Fruit fly (Drosophila melanogaster): Measurements from ENCODE around the gene CG32669.

CG32669 gene

dm6 chrX:10801033-10801432 is 43.8 kb downstream of the CG32669 start (continued):
- TF ChIP-seq CG6254 (GFP tag; optimal IDR thresholded peaks at IDR 0.05), result no peak
- no peak for TF ChIP-seq NK7.1 (GFP tag; optimal IDR thresholded peaks at IDR 0.05)
- no peak for TF ChIP-seq CG31441 (GFP tag; IDR thresholded peaks at IDR 0.05)
- no peak for TF ChIP-seq caup (GFP tag; optimal IDR thresholded peaks at IDR 0.05; ENCODE audit: severe bottlenecking)
- TF ChIP-seq Ets97D (GFP tag; optimal IDR thresholded peaks at IDR 0.05), result no peak
- TF ChIP-seq CG2678 (tag; optimal IDR thresholded peaks at IDR 0.05), result no peak
- TF ChIP-seq sens-2 (GFP tag; IDR thresholded peaks at IDR 0.05), result no peak
- TF ChIP-seq C15 (GFP tag; IDR thresholded peaks at IDR 0.05), result no peak
- TF ChIP-seq mam (GFP tag; optimal IDR thresholded peaks at IDR 0.05), result no peak
- TF ChIP-seq sqz (GFP tag; optimal IDR thresholded peaks at IDR 0.05), result peak; percentile 74
- TF ChIP-seq CG18262 (tag; optimal IDR thresholded peaks at IDR 0.05), result no peak
- TF ChIP-seq bsh (GFP tag; optimal IDR thresholded peaks at IDR 0.05), result peak in 1 of 2 experiments; percentile 36
- TF ChIP-seq slp2 (GFP tag; optimal IDR thresholded peaks at IDR 0.05), result no peak
- TF ChIP-seq pros (GFP tag; optimal IDR thresholded peaks at IDR 0.05), result peak; percentile 84
- no peak for TF ChIP-seq CG33213 (GFP tag; optimal IDR thresholded peaks at IDR 0.05)
- no peak for TF ChIP-seq CG16779 (GFP tag; IDR thresholded peaks at IDR 0.05)
- TF ChIP-seq CG17361 (GFP tag; IDR thresholded peaks at IDR 0.05), result no peak
- no peak for TF ChIP-seq CG7271 (tag; optimal IDR thresholded peaks at IDR 0.05)
- peak; percentile 79 for TF ChIP-seq CG4360 (GFP tag; IDR thresholded peaks at IDR 0.05)
- TF ChIP-seq CG8944 (GFP tag; optimal IDR thresholded peaks at IDR 0.05), result no peak
- 0 out of 4 replicates have a peak, but pooled peaks have one; percentile 20 for TF ChIP-seq chinmo (GFP tag; IDR thresholded peaks at IDR 0.05; ENCODE audit: partially characterized antibody)
- TF ChIP-seq trh (GFP tag; optimal IDR thresholded peaks at IDR 0.05), result no peak
- no peak for TF ChIP-seq Adf1 (GFP tag; IDR thresholded peaks at IDR 0.05)
- TF ChIP-seq CG30431 (GFP tag; optimal IDR thresholded peaks at IDR 0.05), result no peak
- TF ChIP-seq vvl (GFP tag; IDR thresholded peaks at IDR 0.05), result no peak
- no peak for TF ChIP-seq Opbp (GFP tag; IDR thresholded peaks at IDR 0.05; ENCODE audit: partially characterized antibody)

Data from whole organism, embryonic.